Worm (Caenorhabditis elegans) whole organism, L4 larva: Measurements from ENCODE around the gene parn-1.

Experiments used
- F49E8.2 ChIP-seq: sonication (generic microtip); optimal IDR thresholded peaks from 2 replicates; lab custom pipeline; 2016; ENCODE audit warnings: missing compliant biosample characterization, mild to moderate bottlenecking, missing genetic modification characterization, borderline replicate concordance
- ceh-62 ChIP-seq: sonication (generic microtip); optimal IDR thresholded peaks from 2 replicates; lab custom pipeline; 2017; ENCODE audit warnings: missing biosample characterization, missing genetic modification characterization
- nhr-25 ChIP-seq: sonication (generic microtip); optimal IDR thresholded peaks from 2 replicates; lab custom pipeline; 2017; ENCODE audit warnings: missing genetic modification characterization, mild to moderate bottlenecking, missing compliant biosample characterization, antibody characterized with exemption, moderate library complexity, borderline replicate concordance; ENCODE audit not compliant: insufficient read depth
- nhr-42 ChIP-seq: fragments of 200-800 bp; sonication (Bioruptor generic); IDR thresholded peaks from 2 replicates; pipeline ENCODE4 v1.3.6; 2022; ENCODE audit warnings: missing genetic modification characterization, missing compliant biosample characterization
- php-3 ChIP-seq: fragments of 200-800 bp; sonication (Bioruptor generic); IDR thresholded peaks from 2 replicates; pipeline ENCODE4 v1.3.6; 2022; ENCODE audit warnings: missing genetic modification reagents, missing genetic modification characterization, missing compliant biosample characterization
- unc-62 ChIP-seq, 3 experiments: fragments of 150-350 bp in 1 of 3; sonication (generic microtip); optimal IDR thresholded peaks in 2 of 3; peaks in 1 of 3; 1 replicate in 1 of 3; 2 replicates in 2 of 3; lab custom pipeline; 2014 to 2017; ENCODE audit warnings: missing biosample characterization in 3 of 3, missing genetic modification characterization in 3 of 3, missing genetic modification reagents in 3 of 3, missing genotype in 1 of 3

DNA sequence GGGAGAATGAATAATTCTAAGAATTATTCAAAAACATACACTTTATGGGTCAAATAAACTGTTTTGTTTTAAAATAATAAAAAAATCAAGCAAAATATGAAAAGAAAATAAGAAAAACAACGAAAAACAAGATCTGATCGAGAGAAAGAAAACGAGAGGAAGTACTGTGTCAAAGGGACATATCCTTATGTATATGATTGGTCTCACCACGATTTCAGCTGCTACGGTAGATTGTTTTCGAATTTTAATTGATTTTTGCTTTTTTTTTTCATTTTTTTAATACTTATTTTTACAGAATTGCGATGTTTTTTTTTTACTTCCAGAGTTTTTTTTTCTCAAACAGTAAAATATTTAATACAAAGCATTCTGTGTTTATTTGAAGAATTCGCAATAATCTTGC, 1.7 kb upstream of the parn-1 start:
- TF ChIP-seq nhr-42 (GFP tag; lab: Robert Waterston, UW) (no peak), unc-62 (GFP tag; optimal IDR thresholded peaks at IDR 0.05 in 1 of 2; lab: Kevin White, UChicago) (no peak), unc-62 (tag; optimal IDR thresholded peaks at IDR 0.05; lab: Kevin White, UChicago) (no peak), php-3 (no peak), F49E8.2 (tag; lab: Kevin White, UChicago) (no peak), ceh-62 (tag; lab: Kevin White, UChicago) (no peak), nhr-25 (tag; lab: Kevin White, UChicago) (no peak)
